Worm (Caenorhabditis elegans): ENCODE data around the gene smrc-1.

smrc-1 gene

DNA sequence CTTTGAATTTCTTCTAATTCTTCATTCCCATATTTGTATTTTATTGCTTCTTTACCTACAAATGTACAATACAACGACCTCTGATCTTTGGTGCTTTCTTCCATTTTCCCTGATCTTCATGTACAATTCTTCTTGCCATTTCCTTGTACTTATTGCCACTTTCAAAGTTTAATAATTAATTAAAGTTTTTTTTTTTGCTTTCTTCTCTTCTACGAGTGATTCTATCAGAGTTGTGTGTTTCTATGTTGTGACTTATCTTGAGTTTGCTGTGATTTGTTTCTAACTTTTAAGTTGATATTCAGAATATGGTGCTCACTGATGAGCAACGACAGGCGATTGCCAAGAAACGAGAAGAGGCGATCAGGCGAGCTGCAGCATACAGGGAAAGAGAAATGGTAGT, at the start of gene smrc-1:
Gene smrc-1 (plus strand): TSS at position 301 of the 400 bp plus-strand sequence.
- TF ChIP-seq unc-62 (GFP tag; optimal IDR thresholded peaks at IDR 0.05): no peak

- TF ChIP-seq unc-62 (GFP tag; optimal IDR thresholded peaks at IDR 0.05): no peak
Measured at ce11 chrIII:6341878-6342453, 48.8 kb upstream of the smrc-1 start, which contains the start of gene rpn-13. Gene rpn-13 (minus strand): TSS chrIII:6341928.

DNA sequence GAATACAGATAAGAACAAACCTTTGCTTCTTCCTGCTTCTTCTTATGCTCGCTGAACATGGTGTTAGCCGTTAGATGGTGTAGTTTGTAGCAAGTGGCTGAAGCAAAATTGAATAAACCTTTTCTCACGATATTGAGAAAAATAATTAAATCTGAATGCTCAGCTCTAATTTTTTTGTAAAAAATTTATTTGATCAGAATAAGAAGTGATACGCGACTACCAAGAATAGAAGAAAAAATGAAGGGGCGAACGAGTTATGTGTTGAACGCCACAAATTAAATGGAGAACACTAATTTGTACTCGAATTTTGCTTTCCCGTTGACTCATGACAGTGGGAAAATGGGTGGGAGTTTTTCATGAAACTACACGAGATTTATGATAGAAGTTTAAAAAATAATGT, 47.5 kb upstream of the smrc-1 start, which contains the start of gene C56G2.9:
Gene C56G2.9 (minus strand): TSS at position 101 of the 400 bp plus-strand sequence.
- no peak for TF ChIP-seq unc-62 (GFP tag; optimal IDR thresholded peaks at IDR 0.05)

ce11 chrIII:6344737-6345136, 46.0 kb upstream of the smrc-1 start:
- TF ChIP-seq unc-62 (GFP tag; optimal IDR thresholded peaks at IDR 0.05): no peak

DNA sequence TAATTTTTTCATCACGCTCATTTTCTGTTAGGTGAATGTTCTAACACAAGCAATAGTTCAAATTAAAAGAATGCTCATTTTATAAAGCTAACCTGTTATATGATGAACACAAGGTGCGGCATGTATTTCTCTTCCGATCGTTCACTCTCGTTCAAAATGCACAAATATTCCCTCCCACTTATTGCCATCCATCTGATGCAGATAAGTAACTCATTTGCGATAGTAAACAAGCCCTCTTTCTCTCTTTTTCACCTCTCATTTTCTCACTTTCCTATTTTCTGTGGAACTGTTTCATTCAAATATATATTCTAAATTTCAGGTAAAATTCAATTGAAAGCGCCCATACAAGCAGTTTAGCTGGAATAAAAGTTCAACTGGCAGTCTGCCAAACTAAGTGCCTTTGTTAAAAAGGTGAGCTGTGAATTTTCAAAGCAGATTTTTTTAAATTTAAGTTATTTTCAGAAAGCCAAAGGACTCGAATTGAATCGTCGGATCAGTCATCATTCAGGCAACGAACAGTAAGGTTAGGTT, 44.7 kb upstream of the smrc-1 start, which contains the start of the genes trmt-10C.2 and C56G2.22:
Gene trmt-10C.2 (plus strand): TSS at position 314 of the 531 bp plus-strand sequence.
Gene C56G2.22 (plus strand): TSS at position 481 of the 531 bp plus-strand sequence.
- TF ChIP-seq unc-62 (GFP tag; optimal IDR thresholded peaks at IDR 0.05): no peak

- no peak for TF ChIP-seq unc-62 (GFP tag; optimal IDR thresholded peaks at IDR 0.05)
Measured at ce11 chrIII:6348578-6348977, 42.2 kb upstream of the smrc-1 start.

DNA sequence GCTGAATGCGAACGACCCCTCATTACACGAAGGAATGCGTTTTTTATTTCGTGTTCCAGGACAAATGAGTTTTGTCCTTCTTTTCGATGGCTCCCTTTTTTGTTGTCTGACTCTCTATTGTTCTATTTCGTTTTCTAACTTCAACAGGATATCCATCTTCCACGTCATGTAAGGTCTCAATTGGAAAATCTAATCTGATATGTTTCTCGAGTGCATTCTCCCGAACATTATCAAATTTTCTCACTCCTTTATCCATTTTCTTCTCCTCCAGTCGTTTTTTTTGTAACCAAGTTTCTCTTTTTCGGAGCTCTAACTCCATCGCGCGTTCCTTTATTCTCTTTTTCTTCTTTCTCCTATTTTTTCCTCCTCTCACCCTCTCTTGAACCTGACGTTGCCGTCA, 40.3 kb upstream of the smrc-1 start:
- TF ChIP-seq unc-62 (GFP tag; optimal IDR thresholded peaks at IDR 0.05): no peak

DNA sequence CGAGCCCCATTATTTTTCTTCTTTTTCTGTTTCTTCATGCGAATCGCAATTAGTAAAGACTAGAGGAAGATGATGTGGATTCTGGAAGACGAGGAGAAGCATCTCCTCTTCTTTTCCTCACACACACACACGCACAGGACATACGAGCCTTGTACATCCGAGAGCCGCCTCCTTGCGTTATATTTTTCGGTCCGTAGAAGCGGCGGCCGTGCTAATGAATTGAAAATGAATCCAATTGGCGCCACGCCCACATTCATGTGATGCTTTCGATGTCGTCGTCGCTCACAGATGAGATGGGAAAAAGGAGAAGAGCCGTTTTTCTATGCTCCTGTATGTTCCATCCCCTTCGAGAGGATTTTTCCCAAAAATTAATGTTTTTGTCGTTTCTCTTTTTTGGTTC, 39.3 kb upstream of the smrc-1 start:
- no peak for TF ChIP-seq unc-62 (GFP tag; optimal IDR thresholded peaks at IDR 0.05)

ce11 chrIII:6352459-6352858, 38.3 kb upstream of the smrc-1 start:
- no peak for TF ChIP-seq unc-62 (GFP tag; optimal IDR thresholded peaks at IDR 0.05)

DNA sequence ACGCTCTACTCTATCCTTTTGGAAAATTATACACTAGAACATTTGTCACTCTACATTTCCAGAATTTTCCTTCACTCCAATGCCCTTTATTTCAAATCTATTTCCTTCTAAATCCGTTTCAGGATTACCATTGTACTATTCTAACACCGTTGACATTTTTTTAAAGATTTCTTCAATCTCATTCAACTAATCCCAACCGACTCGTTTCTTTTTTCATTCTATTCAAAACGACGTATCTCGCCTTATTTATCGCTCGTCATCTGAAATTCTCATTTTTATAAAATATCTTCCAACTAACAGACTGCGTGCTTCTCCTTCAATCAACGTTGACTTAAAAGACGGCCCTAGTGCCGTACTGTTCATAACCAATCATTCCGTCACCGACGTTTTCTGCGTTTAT, 37.7 kb upstream of the smrc-1 start, which contains the start of gene akap-1:
Gene akap-1 (plus strand): TSS at position 301 of the 400 bp plus-strand sequence.
- no peak for TF ChIP-seq unc-62 (GFP tag; optimal IDR thresholded peaks at IDR 0.05)

DNA sequence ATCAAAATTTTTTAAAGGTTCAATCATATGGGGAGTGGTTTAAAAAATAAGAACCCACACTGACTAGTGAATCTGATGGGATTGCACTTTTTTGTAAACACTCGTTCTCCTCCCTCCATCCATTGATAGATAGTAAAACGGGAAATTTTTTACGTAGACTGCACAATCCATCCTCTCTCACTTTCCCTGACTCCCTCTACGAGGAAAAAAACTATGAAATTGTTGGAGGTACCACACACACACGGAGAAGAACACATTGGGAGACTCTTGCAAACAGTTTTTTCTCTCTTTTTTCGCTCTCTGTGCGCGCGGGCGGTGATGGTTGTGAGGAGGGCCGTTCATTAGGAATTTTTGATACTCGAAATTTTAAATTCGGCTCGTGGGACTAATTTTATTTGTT, 35.4 kb upstream of the smrc-1 start:
- no peak for TF ChIP-seq unc-62 (GFP tag; optimal IDR thresholded peaks at IDR 0.05)

ce11 chrIII:6356007-6356406, 34.7 kb upstream of the smrc-1 start:
- TF ChIP-seq unc-62 (GFP tag; optimal IDR thresholded peaks at IDR 0.05): no peak

- no peak for TF ChIP-seq unc-62 (GFP tag; optimal IDR thresholded peaks at IDR 0.05)
Measured at ce11 chrIII:6356764-6357163, 34.0 kb upstream of the smrc-1 start.

DNA sequence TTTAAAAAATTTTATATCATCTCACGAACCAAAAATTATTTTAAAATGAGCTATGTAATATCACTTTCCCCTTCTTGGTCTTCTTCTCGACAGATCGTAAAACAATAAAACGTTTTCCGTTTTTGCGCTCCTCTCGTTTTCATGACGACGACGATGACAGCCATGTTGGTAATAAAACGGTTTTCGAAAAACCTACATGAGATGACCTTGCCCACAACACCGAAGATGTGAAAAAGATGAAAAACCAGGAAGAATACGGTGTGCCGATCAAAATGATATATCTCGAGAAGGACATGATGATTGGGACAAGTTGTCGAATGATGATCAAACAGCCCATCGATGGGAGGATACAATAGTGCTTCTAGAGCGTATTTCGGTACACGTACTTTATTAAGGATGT, 32.0 kb upstream of the smrc-1 start:
- no peak for TF ChIP-seq unc-62 (GFP tag; optimal IDR thresholded peaks at IDR 0.05)

ce11 chrIII:6359171-6359854, 31.4 kb upstream of the smrc-1 start:
- no peak for TF ChIP-seq unc-62 (GFP tag; optimal IDR thresholded peaks at IDR 0.05)

DNA sequence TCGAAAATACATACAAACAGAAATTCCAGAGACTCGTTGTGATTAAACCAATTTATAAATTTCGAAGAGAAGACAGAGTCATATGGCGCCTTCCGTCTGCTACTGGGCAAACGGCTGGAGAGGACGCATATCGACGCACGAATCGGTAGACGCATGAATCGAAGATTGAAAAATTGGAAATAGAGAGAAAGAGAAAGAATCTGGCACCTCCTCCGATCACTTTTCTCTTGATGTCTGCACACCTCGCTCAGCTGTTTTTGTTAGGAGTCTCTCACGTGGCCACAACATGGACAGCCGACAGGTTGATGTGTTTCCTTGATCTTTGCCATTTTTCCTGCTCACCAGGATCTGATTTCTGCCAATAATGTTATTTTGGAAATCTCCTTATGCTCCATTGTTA, 30.6 kb upstream of the smrc-1 start:
- no peak for TF ChIP-seq unc-62 (GFP tag; optimal IDR thresholded peaks at IDR 0.05)

DNA sequence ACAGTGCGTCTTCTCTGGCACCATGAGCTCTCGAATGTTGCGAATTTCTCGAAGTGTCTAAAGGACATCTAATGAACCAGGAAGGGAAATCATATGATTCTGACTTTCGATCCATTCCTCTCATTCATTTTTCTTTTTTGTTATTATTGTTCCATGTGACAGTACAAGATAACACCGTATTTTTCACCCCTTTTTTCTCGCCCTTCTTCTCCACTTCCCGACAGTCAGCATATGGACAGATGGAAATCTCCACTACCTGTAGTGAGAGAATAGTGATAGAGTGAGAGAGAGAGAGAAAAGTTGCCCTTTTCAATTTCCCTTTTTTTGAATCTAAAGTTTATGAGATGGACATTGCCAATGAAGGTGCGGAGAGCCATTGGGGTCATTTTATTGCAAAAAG, 29.9 kb upstream of the smrc-1 start:
- TF ChIP-seq unc-62 (GFP tag; optimal IDR thresholded peaks at IDR 0.05): no peak

Measured in whole organism, dauer.